Worm (Caenorhabditis elegans) whole organism, mixed stage, embryonic: ENCODE measurements around the gene srd-39.

Source experiments
- M03D4.4 ChIP-seq: sonication (generic microtip); optimal IDR thresholded peaks from 2 replicates; lab custom pipeline; 2017; ENCODE audit warnings: mild to moderate bottlenecking, missing genetic modification characterization, missing compliant biosample characterization
- bed-3 ChIP-seq: fragments of 200-800 bp; sonication (Bioruptor generic); optimal IDR thresholded peaks from 3 replicates; lab custom pipeline; 2018; ENCODE audit warnings: mild to moderate bottlenecking, missing genetic modification characterization, moderate library complexity, missing compliant biosample characterization
- ceh-39 ChIP-seq: fragments of 150-350 bp; optimal IDR thresholded peaks from 2 replicates; lab custom pipeline; 2014; ENCODE audit warnings: missing biosample characterization, missing genetic modification characterization
- ceh-43 ChIP-seq: fragments of 200-800 bp; sonication (Bioruptor generic); optimal IDR thresholded peaks from 2 replicates; lab custom pipeline; 2018; ENCODE audit warnings: mild to moderate bottlenecking, missing genetic modification characterization, moderate library complexity, missing compliant biosample characterization
- ceh-83 ChIP-seq: fragments of 200-800 bp; sonication (Bioruptor generic); optimal IDR thresholded peaks from 2 replicates; lab custom pipeline; 2018; ENCODE audit warnings: mild to moderate bottlenecking, missing genetic modification characterization, missing compliant biosample characterization
- cnd-1 ChIP-seq: fragments of 200-800 bp; sonication (Bioruptor generic); optimal IDR thresholded peaks from 2 replicates; lab custom pipeline; 2018; ENCODE audit warnings: mild to moderate bottlenecking, missing genetic modification characterization, missing compliant biosample characterization
- drap-1 ChIP-seq: fragments of 200-800 bp; sonication (Bioruptor generic); optimal IDR thresholded peaks from 3 replicates; lab custom pipeline; 2018; ENCODE audit warnings: mild to moderate bottlenecking, missing genetic modification characterization, missing compliant biosample characterization
- elt-3 ChIP-seq: fragments of 150-350 bp; optimal IDR thresholded peaks from 2 replicates; lab custom pipeline; 2014; ENCODE audit warnings: missing biosample characterization, missing genetic modification characterization
- flh-1 ChIP-seq: fragments of 200-800 bp; sonication (Bioruptor generic); optimal IDR thresholded peaks from 2 replicates; lab custom pipeline; 2018; ENCODE audit warnings: mild to moderate bottlenecking, missing genetic modification characterization, moderate library complexity, missing compliant biosample characterization
- ham-2 ChIP-seq: fragments of 200-800 bp; sonication (Bioruptor generic); optimal IDR thresholded peaks from 2 replicates; lab custom pipeline; 2018; ENCODE audit warnings: mild to moderate bottlenecking, missing genetic modification characterization, missing compliant biosample characterization
- hlh-1 ChIP-seq: fragments of 150-350 bp; optimal IDR thresholded peaks from 2 replicates; lab custom pipeline; 2014; ENCODE audit warnings: missing biosample characterization, missing genetic modification reagents, missing genetic modification characterization
- lin-13 ChIP-seq: fragments of 150-350 bp; optimal IDR thresholded peaks from 2 replicates; lab custom pipeline; 2014; ENCODE audit warnings: missing biosample characterization, missing genetic modification characterization
- lin-32 ChIP-seq: fragments of 200-800 bp; sonication (Bioruptor generic); optimal IDR thresholded peaks from 2 replicates; lab custom pipeline; 2018; ENCODE audit warnings: mild to moderate bottlenecking, missing genetic modification characterization, missing compliant biosample characterization
- lsy-2 ChIP-seq: fragments of 150-350 bp; optimal IDR thresholded peaks from 2 replicates; lab custom pipeline; 2014; ENCODE audit warnings: missing biosample characterization, missing genetic modification characterization
- mep-1 ChIP-seq: fragments of 150-350 bp; optimal IDR thresholded peaks from 2 replicates; lab custom pipeline; 2017; ENCODE audit warnings: missing biosample characterization, missing genetic modification reagents, missing genetic modification characterization, inconsistent platforms
- mls-2 ChIP-seq: sonication (generic microtip); optimal IDR thresholded peaks from 2 replicates; lab custom pipeline; 2016; ENCODE audit warnings: mild to moderate bottlenecking, missing genetic modification characterization, moderate library complexity, missing compliant biosample characterization
- nhr-12 ChIP-seq: fragments of 150-350 bp; optimal IDR thresholded peaks from 2 replicates; lab custom pipeline; 2014; ENCODE audit warnings: missing biosample characterization, missing genetic modification characterization
- nhr-2 ChIP-seq: fragments of 150-350 bp; optimal IDR thresholded peaks from 2 replicates; lab custom pipeline; 2014; ENCODE audit warnings: missing biosample characterization, missing genetic modification characterization
- nhr-237 ChIP-seq: fragments of 150-350 bp; optimal IDR thresholded peaks from 2 replicates; lab custom pipeline; 2014; ENCODE audit warnings: missing biosample characterization, missing genetic modification characterization
- nhr-28 ChIP-seq: fragments of 150-350 bp; optimal IDR thresholded peaks from 2 replicates; lab custom pipeline; 2014; ENCODE audit warnings: missing biosample characterization, missing genetic modification characterization
- nhr-76 ChIP-seq: sonication (generic microtip); optimal IDR thresholded peaks from 2 replicates; lab custom pipeline; 2017; ENCODE audit warnings: missing biosample characterization, missing genetic modification characterization
- pha-4 ChIP-seq: fragments of 150-350 bp; optimal IDR thresholded peaks from 2 replicates; lab custom pipeline; 2018; ENCODE audit warnings: missing biosample characterization, missing genetic modification reagents, missing genetic modification characterization
- sem-2 ChIP-seq: fragments of 200-800 bp; sonication (Bioruptor generic); optimal IDR thresholded peaks from 2 replicates; lab custom pipeline; 2018; ENCODE audit warnings: mild to moderate bottlenecking, missing genetic modification characterization, missing compliant biosample characterization
- snpc-4 ChIP-seq: fragments of 150-350 bp; optimal IDR thresholded peaks from 2 replicates; lab custom pipeline; 2014; ENCODE audit warnings: missing biosample characterization, missing genetic modification characterization
- sptf-1 ChIP-seq: sonication (generic microtip); optimal IDR thresholded peaks from 2 replicates; lab custom pipeline; 2017; ENCODE audit warnings: mild to moderate bottlenecking, missing genetic modification characterization, moderate library complexity, missing compliant biosample characterization
- tbx-8 ChIP-seq: fragments of 200-800 bp; sonication (Bioruptor generic); optimal IDR thresholded peaks from 2 replicates; lab custom pipeline; 2018; ENCODE audit warnings: mild to moderate bottlenecking, missing genetic modification characterization, moderate library complexity, missing compliant biosample characterization
- unc-120 ChIP-seq: sonication (generic microtip); optimal IDR thresholded peaks from 2 replicates; lab custom pipeline; 2017; ENCODE audit warnings: missing genetic modification characterization, missing compliant biosample characterization; ENCODE audit not compliant: poor library complexity, severe bottlenecking
- unc-39 ChIP-seq: fragments of 150-350 bp; optimal IDR thresholded peaks from 2 replicates; lab custom pipeline; 2014; ENCODE audit warnings: missing biosample characterization, missing genetic modification characterization
- unc-62 ChIP-seq: fragments of 150-350 bp; optimal IDR thresholded peaks from 2 replicates; lab custom pipeline; 2014; ENCODE audit warnings: missing biosample characterization, missing genetic modification reagents, missing genetic modification characterization
- zip-8 ChIP-seq: fragments of 150-350 bp; optimal IDR thresholded peaks from 2 replicates; lab custom pipeline; 2014; ENCODE audit warnings: missing biosample characterization, missing genetic modification characterization
- ztf-11 ChIP-seq: fragments of 150-350 bp; optimal IDR thresholded peaks from 2 replicates; lab custom pipeline; 2014; ENCODE audit warnings: missing biosample characterization, missing genetic modification characterization

The srd-39 gene

DNA sequence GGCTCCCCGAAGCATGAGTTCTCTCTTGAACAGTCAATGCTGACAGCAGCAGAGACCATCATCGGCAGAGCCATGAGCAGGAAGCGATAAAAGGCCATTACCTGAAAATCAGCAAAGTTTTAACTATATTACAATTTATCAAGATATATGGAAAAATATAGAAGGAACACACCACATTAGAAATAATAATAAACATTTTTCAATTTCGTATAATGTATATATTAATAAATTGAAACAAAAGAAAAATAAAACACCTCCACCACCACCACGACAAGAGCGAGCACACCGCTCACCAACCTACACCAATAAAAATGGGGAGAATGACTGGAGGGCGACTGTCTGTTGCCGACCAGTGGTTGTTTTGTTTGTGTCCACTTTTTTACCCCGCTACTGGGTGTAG, 13.9 kb downstream of the srd-39 start, which contains the start of gene R04D3.2:
R04D3.2 (minus strand) TSS at position 101 of the 400 bp plus-strand sequence.
- no peak for TF ChIP-seq unc-62 (GFP tag; lab: Kevin White, UChicago)
- TF ChIP-seq sem-2 (GFP tag; lab: Kevin White, UChicago): no peak
- TF ChIP-seq M03D4.4 (tag; lab: Kevin White, UChicago): no peak
- TF ChIP-seq nhr-76 (tag; lab: Kevin White, UChicago): no peak

DNA sequence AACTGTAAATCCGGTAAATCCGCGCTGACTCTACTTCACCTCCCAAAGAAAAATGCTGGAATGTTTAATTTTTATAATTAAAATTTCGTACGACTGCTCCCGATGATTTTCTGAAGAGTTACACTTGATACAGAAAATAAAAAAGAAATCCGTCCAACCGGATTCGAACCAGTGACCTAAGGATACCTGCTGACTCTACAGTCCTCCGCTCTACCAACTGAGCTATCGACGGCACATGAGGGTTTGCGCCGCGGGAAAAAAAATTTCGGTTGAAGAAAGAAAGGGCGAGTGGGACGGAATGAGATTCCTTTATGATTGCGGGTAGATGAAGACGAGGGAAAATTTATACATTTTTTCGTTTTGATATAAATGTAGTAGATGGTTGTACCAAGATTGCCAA, 15.8 kb downstream of the srd-39 start:
- no peak for TF ChIP-seq tbx-8 (GFP tag; lab: Kevin White, UChicago)
- TF ChIP-seq lin-32: no peak

DNA sequence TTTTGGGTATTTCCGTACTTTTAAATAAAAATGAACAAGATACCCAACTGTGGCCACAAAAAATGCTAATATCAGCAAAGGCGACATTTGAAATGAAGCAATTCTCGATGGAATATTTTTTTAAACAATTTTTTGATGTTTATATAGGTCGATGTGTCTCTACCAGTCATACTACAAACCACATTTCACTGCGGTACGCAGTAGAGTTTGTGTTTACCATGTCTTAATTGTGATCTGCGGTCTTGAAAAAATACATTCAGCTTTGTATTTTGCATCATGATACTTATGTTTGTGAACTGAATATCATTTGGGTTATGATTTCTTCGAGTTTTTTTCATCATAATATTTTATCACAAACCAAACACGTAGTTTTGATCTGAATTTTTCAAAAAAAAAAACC, 16.3 kb downstream of the srd-39 start, which contains the start of gene cyp-14A4:
cyp-14A4 (minus strand) TSS at position 107 of the 400 bp plus-strand sequence.
- TF ChIP-seq mls-2 (tag; lab: Kevin White, UChicago): no peak
- no peak for TF ChIP-seq hlh-1 (tag; lab: Kevin White, UChicago)
- no peak for TF ChIP-seq ceh-83 (GFP tag; lab: Kevin White, UChicago)
- no peak for TF ChIP-seq lsy-2 (tag; lab: Kevin White, UChicago)
- TF ChIP-seq cnd-1 (tag; lab: Kevin White, UChicago): no peak
- no peak for TF ChIP-seq bed-3 (GFP tag; lab: Kevin White, UChicago)

DNA sequence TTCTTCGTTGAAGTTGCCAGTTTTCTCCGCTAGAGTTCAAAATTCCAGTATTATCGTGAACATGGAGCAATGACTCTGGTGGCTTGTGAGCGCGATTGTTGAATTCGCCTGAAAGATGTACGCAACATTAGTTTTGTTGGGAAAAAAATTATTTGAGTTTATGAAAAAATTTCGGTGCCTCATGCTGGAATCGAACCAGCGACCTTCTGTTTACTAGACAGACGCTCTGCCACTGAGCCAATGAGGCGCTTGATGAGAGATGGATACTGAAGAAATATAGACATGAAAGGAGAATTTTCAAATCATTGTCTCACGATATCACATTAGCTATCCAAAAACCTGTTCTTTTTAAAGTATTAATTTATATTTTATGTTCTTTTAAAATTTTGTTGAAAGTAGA, 16.9 kb downstream of the srd-39 start:
- no peak for TF ChIP-seq pha-4
- TF ChIP-seq cnd-1 (tag; lab: Kevin White, UChicago): no peak
- no peak for TF ChIP-seq tbx-8 (GFP tag; lab: Kevin White, UChicago)
- TF ChIP-seq ztf-11 (tag; lab: Kevin White, UChicago): no peak
- TF ChIP-seq nhr-76 (tag; lab: Kevin White, UChicago): no peak
- no peak for TF ChIP-seq ceh-83 (GFP tag; lab: Kevin White, UChicago)
- no peak for TF ChIP-seq sem-2 (GFP tag; lab: Kevin White, UChicago)

DNA sequence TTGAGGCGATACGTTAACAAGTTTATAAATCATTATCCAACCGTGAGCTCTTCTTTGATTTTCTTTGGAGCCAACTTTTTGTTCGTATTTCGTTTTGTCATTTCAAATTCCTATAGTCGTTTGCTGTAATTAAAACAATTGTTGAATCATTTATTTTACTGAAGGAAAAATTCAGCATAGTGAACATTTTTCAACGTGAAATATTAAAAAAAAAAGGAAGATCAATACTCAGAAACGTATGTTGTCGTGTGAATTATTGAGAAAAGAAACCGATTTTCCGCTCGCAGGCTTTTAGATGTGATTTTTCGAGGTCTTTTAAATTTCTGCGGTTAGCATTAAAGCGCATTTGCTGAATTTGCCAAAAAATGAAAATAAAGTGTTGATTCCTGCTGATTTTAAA, 21.5 kb downstream of the srd-39 start, which contains the start of gene phf-33:
phf-33 (minus strand) TSS at position 101 of the 400 bp plus-strand sequence.
- TF ChIP-seq nhr-76 (tag; lab: Kevin White, UChicago): no peak
- TF ChIP-seq unc-120 (tag; lab: Kevin White, UChicago): no peak
- no peak for TF ChIP-seq drap-1 (GFP tag; lab: Kevin White, UChicago)
- no peak for TF ChIP-seq lin-13
- TF ChIP-seq sptf-1: no peak
- TF ChIP-seq ceh-43 (GFP tag; lab: Kevin White, UChicago): no peak
- no peak for TF ChIP-seq lin-32
- TF ChIP-seq ceh-39 (tag; lab: Kevin White, UChicago): no peak
- no peak for TF ChIP-seq bed-3 (GFP tag; lab: Kevin White, UChicago)
- no peak for TF ChIP-seq elt-3 (tag; lab: Kevin White, UChicago)
- TF ChIP-seq unc-62 (GFP tag; lab: Kevin White, UChicago): no peak
- TF ChIP-seq nhr-2: no peak
- TF ChIP-seq nhr-12 (tag; lab: Kevin White, UChicago): no peak
- TF ChIP-seq ham-2: no peak
- TF ChIP-seq nhr-237 (tag; lab: Kevin White, UChicago): no peak
- TF ChIP-seq zip-8 (tag; lab: Kevin White, UChicago): no peak
- TF ChIP-seq mep-1 (tag; lab: Kevin White, UChicago): no peak
- no peak for TF ChIP-seq snpc-4 (tag; lab: Kevin White, UChicago)
- TF ChIP-seq lsy-2 (tag; lab: Kevin White, UChicago): no peak
- no peak for TF ChIP-seq nhr-28 (tag; lab: Kevin White, UChicago)

DNA sequence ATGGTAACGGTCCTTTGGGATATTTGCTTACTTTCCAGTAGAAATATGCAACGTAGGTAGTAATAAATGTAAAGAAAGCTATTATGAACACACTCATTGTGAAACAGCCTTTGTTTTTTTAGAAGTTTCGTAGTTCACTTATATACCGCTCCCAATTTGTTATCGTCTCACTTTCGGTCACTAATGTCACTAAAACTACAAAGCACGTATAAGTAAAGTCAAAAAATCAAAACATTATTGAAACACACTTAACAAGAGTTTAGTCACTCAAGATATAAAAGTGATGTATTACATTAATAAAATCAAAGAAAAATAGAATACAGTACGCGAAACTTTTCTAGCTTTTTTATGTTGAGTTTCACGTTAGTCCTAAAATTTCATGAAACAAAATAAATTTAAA, 26.3 kb downstream of the srd-39 start, which contains the start of gene cyp-14A3:
cyp-14A3 (minus strand) TSS at position 101 of the 400 bp plus-strand sequence.
- TF ChIP-seq mep-1 (tag; lab: Kevin White, UChicago): no peak
- no peak for TF ChIP-seq M03D4.4 (tag; lab: Kevin White, UChicago)
- TF ChIP-seq lin-32: no peak
- no peak for TF ChIP-seq nhr-28 (tag; lab: Kevin White, UChicago)
- no peak for TF ChIP-seq unc-39 (tag; lab: Kevin White, UChicago)
- no peak for TF ChIP-seq nhr-237 (tag; lab: Kevin White, UChicago)
- TF ChIP-seq flh-1 (GFP tag; lab: Kevin White, UChicago): no peak
- no peak for TF ChIP-seq sptf-1
- no peak for TF ChIP-seq pha-4
- no peak for TF ChIP-seq unc-62 (GFP tag; lab: Kevin White, UChicago)
- TF ChIP-seq hlh-1 (tag; lab: Kevin White, UChicago): no peak
- TF ChIP-seq ceh-43 (GFP tag; lab: Kevin White, UChicago): no peak
